Worm (Caenorhabditis elegans) whole organism, L1 larva: ENCODE results near the gene mbk-2.

Source experiments
- C04F5.9 ChIP-seq: sonication (generic microtip); optimal IDR thresholded peaks from 2 replicates; lab custom pipeline; 2016; ENCODE audit warnings: missing genetic modification characterization, missing compliant biosample characterization
- C34B4.2 ChIP-seq: sonication (generic microtip); optimal IDR thresholded peaks from 2 replicates; lab custom pipeline; 2017; ENCODE audit warnings: mild to moderate bottlenecking, missing genetic modification characterization, missing compliant biosample characterization
- Y116A8C.19 ChIP-seq: sonication (generic microtip); optimal IDR thresholded peaks from 2 replicates; lab custom pipeline; 2016; ENCODE audit warnings: missing compliant biosample characterization, missing genetic modification characterization, borderline replicate concordance
- ama-1 ChIP-seq: fragments of 150-350 bp; optimal IDR thresholded peaks from 2 replicates; lab custom pipeline; 2014
- ceh-63 ChIP-seq: fragments of 200-800 bp; sonication (Bioruptor generic); optimal IDR thresholded peaks from 2 replicates; lab custom pipeline; 2018; ENCODE audit warnings: mild to moderate bottlenecking, missing genetic modification characterization, missing compliant biosample characterization
- ceh-82 ChIP-seq, 3 experiments: fragments of 150-350 bp in 1 of 3; sonication (generic microtip) in 2 of 3; optimal IDR thresholded peaks; 2 replicates each; lab custom pipeline; 2014 to 2017; ENCODE audit warnings: missing biosample characterization in 3 of 3, missing genetic modification characterization in 3 of 3
- ceh-88 ChIP-seq: fragments of 200-800 bp; sonication (Bioruptor generic); IDR thresholded peaks from 2 replicates; pipeline ENCODE4 v1.3.6; 2022; ENCODE audit warnings: missing genetic modification characterization, missing compliant biosample characterization
- ceh-90 ChIP-seq: sonication (generic microtip); optimal IDR thresholded peaks from 2 replicates; lab custom pipeline; 2016; ENCODE audit warnings: missing genetic modification characterization, missing compliant biosample characterization
- ces-1 ChIP-seq: fragments of 150-350 bp; optimal IDR thresholded peaks from 2 replicates; lab custom pipeline; 2014; ENCODE audit warnings: missing biosample characterization, missing genetic modification reagents, missing genetic modification characterization
- dpl-1 ChIP-seq, 3 experiments: fragments of 150-350 bp in 2 of 3; sonication (generic microtip) in 1 of 3; optimal IDR thresholded peaks; 2 replicates each; lab custom pipeline; 2014 to 2017; ENCODE audit warnings: missing biosample characterization in 3 of 3, missing genetic modification characterization in 3 of 3, missing genetic modification reagents in 3 of 3
- dsc-1 ChIP-seq: sonication (generic microtip); optimal IDR thresholded peaks from 2 replicates; lab custom pipeline; 2016; ENCODE audit warnings: mild to moderate bottlenecking, missing genetic modification characterization, missing compliant biosample characterization
- efl-1 ChIP-seq, 4 experiments: fragments of 150-350 bp; optimal IDR thresholded peaks in 3 of 4; peaks in 1 of 4; 1 replicate in 1 of 4; 2 replicates in 3 of 4; lab custom pipeline; 2014; ENCODE audit warnings: missing biosample characterization in 2 of 4, missing genetic modification characterization in 2 of 4, missing genetic modification reagents in 2 of 4
- egl-13 ChIP-seq: sonication (generic microtip); optimal IDR thresholded peaks from 2 replicates; lab custom pipeline; 2016; ENCODE audit warnings: missing genotype, missing genetic modification reagents, missing genetic modification characterization, missing compliant biosample characterization
- elt-2 ChIP-seq: sonication (generic microtip); optimal IDR thresholded peaks from 2 replicates; lab custom pipeline; 2016; ENCODE audit warnings: missing genetic modification characterization, mild to moderate bottlenecking, inconsistent platforms, missing compliant biosample characterization, missing genetic modification reagents
- ets-5 ChIP-seq: fragments of 200-800 bp; sonication (Bioruptor generic); IDR thresholded peaks from 2 replicates; pipeline ENCODE4 v1.3.6; 2022; ENCODE audit warnings: missing genetic modification characterization, missing compliant biosample characterization
- fkh-10 ChIP-seq: sonication (generic microtip); optimal IDR thresholded peaks from 2 replicates; lab custom pipeline; 2017; ENCODE audit warnings: missing biosample characterization, missing genetic modification reagents, missing genetic modification characterization
- fkh-8 ChIP-seq: sonication (generic microtip); optimal IDR thresholded peaks from 2 replicates; lab custom pipeline; 2016; ENCODE audit warnings: mild to moderate bottlenecking, missing genetic modification characterization, missing compliant biosample characterization
- hpl-2 ChIP-seq: fragments of 150-350 bp; optimal IDR thresholded peaks from 2 replicates; lab custom pipeline; 2014; ENCODE audit warnings: missing biosample characterization, missing genetic modification reagents, missing genetic modification characterization
- lin-13 ChIP-seq: fragments of 150-350 bp; optimal IDR thresholded peaks from 2 replicates; lab custom pipeline; 2014; ENCODE audit warnings: missing biosample characterization, missing genetic modification reagents, missing genetic modification characterization
- lin-14 ChIP-seq: fragments of 200-800 bp; sonication (Bioruptor generic); optimal IDR thresholded peaks from 2 replicates; lab custom pipeline; 2018; ENCODE audit warnings: mild to moderate bottlenecking, missing genetic modification characterization, moderate library complexity, missing compliant biosample characterization
- lin-15B ChIP-seq: fragments of 150-350 bp; sonication (generic microtip); optimal IDR thresholded peaks from 3 replicates; lab custom pipeline; 2014; ENCODE audit warnings: missing biosample characterization, missing genetic modification characterization
- lin-35 ChIP-seq, 2 experiments: fragments of 150-350 bp; optimal IDR thresholded peaks; 2 replicates each; lab custom pipeline; 2014; ENCODE audit warnings: missing biosample characterization in 2 of 2, missing genetic modification characterization in 2 of 2, missing genetic modification reagents in 2 of 2
- lin-39 ChIP-seq: fragments of 150-350 bp; optimal IDR thresholded peaks from 2 replicates; lab custom pipeline; 2014; ENCODE audit warnings: missing biosample characterization, missing genetic modification reagents, missing genetic modification characterization
- lir-3 ChIP-seq: sonication (generic microtip); optimal IDR thresholded peaks from 2 replicates; lab custom pipeline; 2016; ENCODE audit warnings: mild to moderate bottlenecking, missing genetic modification characterization, moderate library complexity, missing compliant biosample characterization; ENCODE audit not compliant: poor library complexity
- lsy-2 ChIP-seq, 2 experiments: fragments of 150-350 bp; optimal IDR thresholded peaks; 2 replicates each; lab custom pipeline; 2014; ENCODE audit warnings: missing biosample characterization in 2 of 2, missing genetic modification characterization in 2 of 2
- mef-2 ChIP-seq: fragments of 150-350 bp; optimal IDR thresholded peaks from 2 replicates; lab custom pipeline; 2014; ENCODE audit warnings: missing biosample characterization, missing genetic modification characterization
- mep-1 ChIP-seq: fragments of 150-350 bp; optimal IDR thresholded peaks from 2 replicates; lab custom pipeline; 2014; ENCODE audit warnings: missing biosample characterization, missing genetic modification characterization
- nhr-20 ChIP-seq: sonication (generic microtip); optimal IDR thresholded peaks from 2 replicates; lab custom pipeline; 2016; ENCODE audit warnings: mild to moderate bottlenecking, missing genetic modification characterization, missing compliant biosample characterization
- nhr-237 ChIP-seq: fragments of 150-350 bp; optimal IDR thresholded peaks from 2 replicates; lab custom pipeline; 2014; ENCODE audit warnings: missing biosample characterization, missing genetic modification characterization
- nhr-28 ChIP-seq: fragments of 150-350 bp; optimal IDR thresholded peaks from 2 replicates; lab custom pipeline; 2014; ENCODE audit warnings: missing biosample characterization, missing genetic modification characterization
- nhr-47 ChIP-seq: sonication (generic microtip); optimal IDR thresholded peaks from 2 replicates; lab custom pipeline; 2016; ENCODE audit warnings: mild to moderate bottlenecking, missing genetic modification characterization, moderate library complexity, missing compliant biosample characterization
- nhr-71 ChIP-seq: sonication (generic microtip); optimal IDR thresholded peaks from 2 replicates; lab custom pipeline; 2016; ENCODE audit warnings: mild to moderate bottlenecking, missing genetic modification characterization, moderate library complexity, missing compliant biosample characterization
- nhr-76 ChIP-seq: sonication (generic microtip); optimal IDR thresholded peaks from 2 replicates; lab custom pipeline; 2017; ENCODE audit warnings: missing biosample characterization, missing genetic modification characterization
- nhr-90 ChIP-seq: sonication (generic microtip); optimal IDR thresholded peaks from 2 replicates; lab custom pipeline; 2016; ENCODE audit warnings: mild to moderate bottlenecking, missing genetic modification characterization, missing compliant biosample characterization; ENCODE audit not compliant: poor library complexity
- pag-3 ChIP-seq: sonication (generic microtip); optimal IDR thresholded peaks from 2 replicates; lab custom pipeline; 2017; ENCODE audit warnings: missing genetic modification characterization, mild to moderate bottlenecking, missing compliant biosample characterization, antibody characterized with exemption, borderline replicate concordance; ENCODE audit not compliant: insufficient read depth
- pax-3 ChIP-seq: fragments of 200-800 bp; sonication (Bioruptor generic); optimal IDR thresholded peaks from 2 replicates; lab custom pipeline; 2018; ENCODE audit warnings: mild to moderate bottlenecking, missing genetic modification characterization, moderate library complexity, missing compliant biosample characterization
- rnt-1 ChIP-seq: sonication (generic microtip); optimal IDR thresholded peaks from 2 replicates; lab custom pipeline; 2016; ENCODE audit warnings: mild to moderate bottlenecking, missing genetic modification characterization, moderate library complexity, missing compliant biosample characterization
- skn-1 ChIP-seq: fragments of 150-350 bp; optimal IDR thresholded peaks from 2 replicates; lab custom pipeline; 2014; ENCODE audit warnings: missing biosample characterization, missing genetic modification characterization
- unc-130 ChIP-seq: fragments of 150-350 bp; optimal IDR thresholded peaks from 2 replicates; lab custom pipeline; 2017; ENCODE audit warnings: missing biosample characterization, missing genetic modification characterization, inconsistent platforms
- unc-62 ChIP-seq: fragments of 150-350 bp; optimal IDR thresholded peaks from 2 replicates; lab custom pipeline; 2014; ENCODE audit warnings: missing biosample characterization, missing genetic modification reagents, missing genetic modification characterization
- unc-86 ChIP-seq: sonication (generic microtip); optimal IDR thresholded peaks from 2 replicates; lab custom pipeline; 2016; ENCODE audit warnings: missing genetic modification characterization, missing compliant biosample characterization
- xbp-1 ChIP-seq: sonication (generic microtip); optimal IDR thresholded peaks from 2 replicates; lab custom pipeline; 2016; ENCODE audit warnings: missing genetic modification characterization, missing compliant biosample characterization
- ztf-11 ChIP-seq, 2 experiments: sonication (generic microtip); optimal IDR thresholded peaks; 2 replicates each; lab custom pipeline; 2016 to 2017; ENCODE audit warnings: missing genetic modification characterization in 2 of 2, missing biosample characterization in 1 of 2, missing compliant biosample characterization in 1 of 2

Gene mbk-2

DNA sequence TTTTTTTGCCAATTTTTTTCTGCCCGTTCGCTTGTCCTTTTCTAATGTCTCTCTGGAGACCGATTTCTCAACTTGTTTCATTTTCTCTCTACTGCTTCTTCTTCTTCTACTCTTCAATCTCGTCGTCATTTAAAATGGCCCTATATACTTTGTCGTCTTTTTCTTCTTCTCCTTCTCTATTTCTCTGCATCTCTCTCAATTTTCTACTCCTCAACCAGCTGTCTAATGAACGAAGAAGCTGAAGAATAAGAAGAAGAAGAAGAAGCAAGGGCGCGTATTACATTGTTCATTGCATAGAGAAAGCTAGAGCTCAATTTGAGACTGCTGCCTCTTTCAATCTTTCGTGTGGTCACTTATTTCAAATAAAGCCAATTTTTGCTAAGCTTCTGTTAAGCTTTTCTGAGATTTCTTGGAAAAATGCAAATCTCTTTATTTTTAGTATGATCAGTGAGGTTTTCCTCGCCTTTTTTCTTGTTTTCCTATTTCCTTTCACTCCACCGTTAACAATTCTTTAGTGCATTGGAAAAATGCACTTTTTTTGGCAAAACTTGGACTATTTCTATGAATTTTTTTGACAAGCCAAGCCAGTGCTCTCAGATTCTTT is 6.9 kb downstream of the mbk-2 start (continued):
- TF ChIP-seq lsy-2 (tag; optimal IDR thresholded peaks at IDR 0.05; lab: Kevin White, UChicago): peak in 1 of 2 experiments; percentile 35
- TF ChIP-seq lin-13 (GFP tag; lab: Kevin White, UChicago): no peak
- peak; percentile 24 to 29 for TF ChIP-seq efl-1 (optimal IDR thresholded peaks at IDR 0.05; lab: Kevin White, UChicago)
- TF ChIP-seq efl-1 (GFP tag; optimal IDR thresholded peaks at IDR 0.05 in 1 of 2; lab: Kevin White, UChicago): no peak
- no peak for TF ChIP-seq hpl-2
- TF ChIP-seq fkh-8 (tag; lab: Kevin White, UChicago): peak; percentile 53
- peak; percentile 11 for TF ChIP-seq fkh-10
- TF ChIP-seq ceh-82 (tag; optimal IDR thresholded peaks at IDR 0.05; lab: Kevin White, UChicago): peak in 1 of 3 experiments; percentile 11
- no peak for TF ChIP-seq skn-1
- TF ChIP-seq egl-13 (tag; lab: Kevin White, UChicago): no peak
- TF ChIP-seq elt-2 (tag; lab: Kevin White, UChicago): no peak
- TF ChIP-seq nhr-47 (tag; lab: Kevin White, UChicago): peak; percentile 43
- peak; percentile 87 for TF ChIP-seq lin-14 (GFP tag; lab: Kevin White, UChicago)
- TF ChIP-seq nhr-20 (tag; lab: Kevin White, UChicago): no peak
- TF ChIP-seq nhr-71 (tag; lab: Kevin White, UChicago): peak; percentile 37
- TF ChIP-seq dsc-1 (tag; lab: Kevin White, UChicago): peak; percentile 89
- no peak for TF ChIP-seq dpl-1 (GFP tag; optimal IDR thresholded peaks at IDR 0.05; lab: Kevin White, UChicago)
- TF ChIP-seq, all 84 proteins: peak for 14

DNA sequence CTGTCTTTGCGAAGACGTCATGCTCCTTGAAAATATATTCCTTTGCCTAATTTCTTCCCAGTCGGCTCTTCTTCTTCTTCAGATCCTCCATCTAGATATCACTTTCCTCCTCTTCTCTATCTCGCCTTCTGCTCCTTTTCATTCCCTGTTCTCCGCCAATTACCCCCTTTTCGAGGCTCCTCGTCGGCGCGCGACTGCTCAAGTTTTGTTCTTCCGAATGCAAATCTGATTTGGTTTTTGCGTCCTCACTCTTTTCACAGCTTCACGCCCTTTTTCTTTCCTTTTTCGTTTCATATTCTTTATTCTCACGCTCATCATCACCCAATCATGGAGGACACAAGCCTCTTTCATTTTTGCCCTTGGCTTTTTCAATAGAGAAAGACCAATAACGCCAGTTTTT is 7.9 kb downstream of the mbk-2 start:
- no peak for TF ChIP-seq ceh-90
- no peak for TF ChIP-seq xbp-1
- peak; percentile 83 for TF ChIP-seq fkh-10
- TF ChIP-seq nhr-90 (tag; lab: Kevin White, UChicago): no peak
- no peak for TF ChIP-seq ama-1 (lab: Kevin White, UChicago)
- no peak for TF ChIP-seq rnt-1 (tag; lab: Kevin White, UChicago)
- TF ChIP-seq nhr-76: no peak
- TF ChIP-seq efl-1 (optimal IDR thresholded peaks at IDR 0.05; lab: Kevin White, UChicago): no peak
- peak in 1 of 2 experiments; percentile 85 for TF ChIP-seq efl-1 (GFP tag; optimal IDR thresholded peaks at IDR 0.05 in 1 of 2; lab: Kevin White, UChicago)
- no peak for TF ChIP-seq lin-35 (GFP tag; optimal IDR thresholded peaks at IDR 0.05; lab: Kevin White, UChicago)
- no peak for TF ChIP-seq mep-1 (tag; lab: Kevin White, UChicago)
- no peak for TF ChIP-seq unc-130 (tag; lab: Kevin White, UChicago)
- no peak for TF ChIP-seq C04F5.9 (tag; lab: Kevin White, UChicago)
- TF ChIP-seq nhr-237: no peak
- no peak for TF ChIP-seq pag-3 (tag; lab: Kevin White, UChicago)
- no peak for TF ChIP-seq lir-3 (tag; lab: Kevin White, UChicago)
- TF ChIP-seq C34B4.2: no peak
- TF ChIP-seq ceh-63 (GFP tag; lab: Kevin White, UChicago): no peak
- TF ChIP-seq unc-86: no peak
- TF ChIP-seq lin-14 (GFP tag; lab: Kevin White, UChicago): peak; percentile 74
- TF ChIP-seq unc-62 (GFP tag; lab: Kevin White, UChicago): no peak
- TF ChIP-seq ztf-11 (tag; optimal IDR thresholded peaks at IDR 0.05; lab: Kevin White, UChicago): no peak
- no peak for TF ChIP-seq hpl-2
- no peak for TF ChIP-seq lin-15B (tag; lab: Kevin White, UChicago)
- no peak for TF ChIP-seq Y116A8C.19
- no peak for TF ChIP-seq pax-3 (tag; lab: Kevin White, UChicago)
- TF ChIP-seq fkh-8 (tag; lab: Kevin White, UChicago): no peak
- no peak for TF ChIP-seq ets-5
- TF ChIP-seq ceh-82 (tag; optimal IDR thresholded peaks at IDR 0.05; lab: Kevin White, UChicago): no peak
- peak; percentile 5 for TF ChIP-seq ces-1 (GFP tag; lab: Kevin White, UChicago)
- no peak for TF ChIP-seq nhr-28 (tag; lab: Kevin White, UChicago)
- TF ChIP-seq mef-2: no peak
- no peak for TF ChIP-seq skn-1
- no peak for TF ChIP-seq lin-39
- TF ChIP-seq ceh-88: no peak
- no peak for TF ChIP-seq lsy-2 (tag; optimal IDR thresholded peaks at IDR 0.05; lab: Kevin White, UChicago)
